Fruit fly (Drosophila melanogaster) whole organism, embryonic: ENCODE measurements around the gene sky.

ENCODE experiments used
- Adf1 ChIP-seq: fragments of 200-800 bp; sonication (Bioruptor generic); IDR thresholded peaks from 2 replicates; pipeline ENCODE4 v1.3.6; 2022; ENCODE audit warnings: missing biosample characterization, missing genetic modification characterization
- Bgb ChIP-seq: fragments of 200-800 bp; sonication (Bioruptor generic); IDR thresholded peaks from 2 replicates; pipeline ENCODE4 v1.3.6; 2022; ENCODE audit warnings: missing biosample characterization, missing genetic modification characterization; ENCODE audit not compliant: partially characterized antibody
- CG10543 ChIP-seq: fragments of 200-800 bp; sonication (Bioruptor generic); optimal IDR thresholded peaks from 3 replicates; lab custom pipeline; 2017; ENCODE audit warnings: missing biosample characterization, mild to moderate bottlenecking, missing genetic modification characterization, moderate library complexity
- CG10959 ChIP-seq: fragments of 200-800 bp; sonication (Bioruptor generic); IDR thresholded peaks from 2 replicates; pipeline ENCODE4 v1.3.6; 2022; ENCODE audit warnings: missing biosample characterization, missing genetic modification characterization
- CG11504 ChIP-seq: fragments of 200-800 bp; sonication (Bioruptor generic); optimal IDR thresholded peaks from 3 replicates; lab custom pipeline; 2019; ENCODE audit warnings: missing biosample characterization, mild to moderate bottlenecking, missing genetic modification characterization, moderate library complexity
- CG12104 ChIP-seq: fragments of 200-800 bp; sonication (Bioruptor generic); optimal IDR thresholded peaks from 3 replicates; lab custom pipeline; 2016; ENCODE audit warnings: missing biosample characterization, missing genetic modification characterization
- CG12744 ChIP-seq: fragments of 200-800 bp; sonication (Bioruptor generic); optimal IDR thresholded peaks from 2 replicates; lab custom pipeline; 2016; ENCODE audit warnings: missing biosample characterization, missing genetic modification characterization
- CG12769 ChIP-seq: fragments of 200-800 bp; sonication (Bioruptor generic); optimal IDR thresholded peaks from 2 replicates; lab custom pipeline; 2019; ENCODE audit warnings: missing biosample characterization, mild to moderate bottlenecking, missing genetic modification characterization, moderate library complexity
- CG13775 ChIP-seq: fragments of 200-800 bp; sonication (Bioruptor generic); optimal IDR thresholded peaks from 3 replicates; lab custom pipeline; 2017; ENCODE audit warnings: missing biosample characterization, mild to moderate bottlenecking, missing genetic modification characterization
- CG13894 ChIP-seq: fragments of 200-800 bp; sonication (Bioruptor generic); optimal IDR thresholded peaks from 3 replicates; lab custom pipeline; 2018; ENCODE audit warnings: missing biosample characterization, mild to moderate bottlenecking, missing genetic modification characterization, moderate library complexity
- CG14014 ChIP-seq: fragments of 200-800 bp; sonication (Bioruptor generic); IDR thresholded peaks from 2 replicates; pipeline ENCODE4 v1.3.6; 2022; ENCODE audit warnings: missing biosample characterization, missing genetic modification characterization
- CG14441 ChIP-seq: fragments of 200-800 bp; sonication (Bioruptor generic); IDR thresholded peaks from 2 replicates; pipeline ENCODE4 v1.3.6; 2022; ENCODE audit warnings: missing biosample characterization, missing genetic modification characterization
- CG16779 ChIP-seq: fragments of 200-800 bp; sonication (Bioruptor generic); IDR thresholded peaks from 2 replicates; pipeline ENCODE4 v1.3.6; 2022; ENCODE audit warnings: missing biosample characterization, missing genetic modification characterization
- CG32532 ChIP-seq: fragments of 200-800 bp; sonication (Bioruptor generic); IDR thresholded peaks from 2 replicates; pipeline ENCODE4 v1.3.6; 2022; ENCODE audit warnings: missing biosample characterization, missing genetic modification characterization
- CG3726 ChIP-seq: fragments of 200-800 bp; sonication (Bioruptor generic); IDR thresholded peaks from 3 replicates; pipeline ENCODE4, ENCODE4 v1.3.6; 2022; ENCODE audit warnings: missing biosample characterization, missing genetic modification characterization
- CG6654 ChIP-seq: fragments of 200-800 bp; sonication (Bioruptor generic); optimal IDR thresholded peaks from 2 replicates; lab custom pipeline; 2017; ENCODE audit warnings: missing biosample characterization, mild to moderate bottlenecking, missing genetic modification characterization
- CG8290 ChIP-seq, 3 experiments: fragments of 200-800 bp; sonication (Bioruptor generic); optimal IDR thresholded peaks; 2 replicates each; lab custom pipeline; 2016 to 2019; ENCODE audit warnings: missing biosample characterization in 3 of 3, missing genetic modification characterization in 3 of 3, mild to moderate bottlenecking in 2 of 3, moderate library complexity in 1 of 3
- CG8924 ChIP-seq: fragments of 200-800 bp; optimal IDR thresholded peaks from 3 replicates; lab custom pipeline; 2019; ENCODE audit warnings: missing biosample characterization, mild to moderate bottlenecking, missing genetic modification characterization, moderate library complexity
- Dbx ChIP-seq: fragments of 200-800 bp; sonication (Bioruptor generic); IDR thresholded peaks from 3 replicates; pipeline ENCODE4 v1.3.6; 2022; ENCODE audit warnings: missing biosample characterization, missing genetic modification characterization
- Doc2 ChIP-seq: fragments of 200-800 bp; sonication (Bioruptor generic); IDR thresholded peaks from 2 replicates; pipeline ENCODE4 v1.3.6; 2022; ENCODE audit warnings: missing biosample characterization, missing genetic modification characterization
- Dp ChIP-seq: fragments of 200-800 bp; sonication (Bioruptor generic); optimal IDR thresholded peaks from 2 replicates; lab custom pipeline; 2018; ENCODE audit warnings: missing biosample characterization, mild to moderate bottlenecking, missing genetic modification characterization, moderate library complexity
- Drgx ChIP-seq: fragments of 200-800 bp; sonication (Bioruptor generic); IDR thresholded peaks from 2 replicates; pipeline ENCODE4 v1.3.6; 2022; ENCODE audit warnings: missing biosample characterization, missing genetic modification characterization
- E2f2 ChIP-seq: fragments of 200-800 bp; sonication (Bioruptor generic); IDR thresholded peaks from 2 replicates; pipeline ENCODE4 v1.3.6; 2022; ENCODE audit warnings: missing biosample characterization, missing genetic modification characterization
- MBD-R2 ChIP-seq: fragments of 200-800 bp; sonication (Bioruptor generic); IDR thresholded peaks from 2 replicates; pipeline ENCODE4 v1.3.6; 2022; ENCODE audit warnings: missing biosample characterization, missing genetic modification characterization
- Med ChIP-seq: fragments of 200-800 bp; sonication (Bioruptor generic); peaks from one replicate; lab custom pipeline; 2016; ENCODE audit warnings: missing biosample characterization, missing genetic modification characterization, mild to moderate bottlenecking, inconsistent platforms, moderate library complexity
- Meics ChIP-seq: fragments of 200-800 bp; sonication (Bioruptor generic); optimal IDR thresholded peaks from 2 replicates; lab custom pipeline; 2017; ENCODE audit warnings: missing biosample characterization, mild to moderate bottlenecking, missing genetic modification characterization
- Opbp ChIP-seq: fragments of 200-800 bp; sonication (Bioruptor generic); IDR thresholded peaks from 3 replicates; pipeline ENCODE4 v1.3.6; 2022; ENCODE audit warnings: missing biosample characterization, missing genetic modification characterization; ENCODE audit not compliant: partially characterized antibody
- Pdp1 ChIP-seq, 2 experiments: fragments of 200-800 bp; sonication (Bioruptor generic); optimal IDR thresholded peaks; 3 replicates each; lab custom pipeline; 2016; ENCODE audit warnings: missing biosample characterization in 2 of 2, missing genetic modification characterization in 2 of 2, mild to moderate bottlenecking in 1 of 2, moderate library complexity in 1 of 2
- Sry-β ChIP-seq: fragments of 200-800 bp; sonication (Bioruptor generic); optimal IDR thresholded peaks from 2 replicates; lab custom pipeline; 2018; ENCODE audit warnings: missing biosample characterization, mild to moderate bottlenecking, missing genetic modification characterization, moderate library complexity
- Taf1 ChIP-seq: fragments of 200-800 bp; sonication (Bioruptor generic); IDR thresholded peaks from 2 replicates; pipeline ENCODE4 v1.3.6; 2022; ENCODE audit warnings: missing biosample characterization, missing genetic modification characterization
- Trl ChIP-seq, 3 experiments: fragments of >200 bp in 2 of 3; fragments of 200-800 bp in 1 of 3; sonication (Bioruptor generic) in 1 of 3; optimal IDR thresholded peaks; 2 replicates in 1 of 3; 3 replicates in 2 of 3; lab custom pipeline; 2016 to 2017; ENCODE audit warnings: missing biosample characterization in 1 of 3, missing genetic modification characterization in 1 of 3
- br ChIP-seq: fragments of >200 bp; optimal IDR thresholded peaks from 2 replicates; lab custom pipeline; 2017
- chinmo ChIP-seq: fragments of 200-800 bp; sonication (Bioruptor generic); IDR thresholded peaks from 4 replicates; pipeline ENCODE4 v1.3.6; 2022; ENCODE audit warnings: missing biosample characterization, missing genetic modification characterization; ENCODE audit not compliant: partially characterized antibody
- ci ChIP-seq: fragments of 200-800 bp; sonication (Bioruptor generic); IDR thresholded peaks from 3 replicates; pipeline ENCODE4 v1.3.6; 2022; ENCODE audit warnings: missing biosample characterization, missing genetic modification characterization
- croc ChIP-seq: fragments of 200-800 bp; sonication (Bioruptor generic); conservative IDR thresholded peaks from 3 replicates; pipeline ENCODE4 v1.3.6; 2022; ENCODE audit warnings: missing biosample characterization, missing genetic modification characterization
- cwo ChIP-seq: fragments of 200-800 bp; sonication (Bioruptor generic); optimal IDR thresholded peaks from 3 replicates; lab custom pipeline; 2017; ENCODE audit warnings: missing biosample characterization, missing genetic modification characterization, mild to moderate bottlenecking, moderate library complexity, missing genetic modification reagents
- gcm2 ChIP-seq: fragments of 200-800 bp; sonication (Bioruptor generic); optimal IDR thresholded peaks from 2 replicates; lab custom pipeline; 2016; ENCODE audit warnings: missing biosample characterization, missing genetic modification characterization
- gem ChIP-seq: fragments of 200-800 bp; sonication (Bioruptor generic); optimal IDR thresholded peaks from 2 replicates; lab custom pipeline; 2019; ENCODE audit warnings: missing biosample characterization, mild to moderate bottlenecking, missing genetic modification characterization, moderate library complexity
- gsb ChIP-seq: fragments of 200-800 bp; sonication (Bioruptor generic); IDR thresholded peaks from 2 replicates; pipeline ENCODE4 v1.3.6; 2022; ENCODE audit warnings: missing biosample characterization, missing genetic modification characterization
- hkb ChIP-seq, 2 experiments: fragments of 200-800 bp in 1 of 2; fragments of >200 bp in 1 of 2; sonication (Bioruptor generic) in 1 of 2; IDR thresholded peaks in 1 of 2; optimal IDR thresholded peaks in 1 of 2; 2 replicates each; pipeline versions ENCODE4 v1.3.6 to Lab custom; 2017 to 2022; ENCODE audit warnings: missing biosample characterization in 1 of 2, missing genetic modification characterization in 1 of 2
- mld ChIP-seq: fragments of 200-800 bp; sonication (Bioruptor generic); IDR thresholded peaks from 3 replicates; pipeline ENCODE4 v1.3.6; 2022; ENCODE audit warnings: missing biosample characterization, missing genetic modification characterization; ENCODE audit not compliant: partially characterized antibody
- nerfin-2 ChIP-seq: fragments of 200-800 bp; sonication (Bioruptor generic); IDR thresholded peaks from 2 replicates; pipeline ENCODE4 v1.3.6; 2022; ENCODE audit warnings: missing biosample characterization, missing genetic modification characterization; ENCODE audit not compliant: partially characterized antibody
- pan ChIP-seq, 4 experiments: fragments of >200 bp in 3 of 4; fragments of 200-800 bp in 1 of 4; sonication (Bioruptor generic) in 1 of 4; optimal IDR thresholded peaks in 3 of 4; IDR thresholded peaks in 1 of 4; 2 replicates each; pipeline versions ENCODE4 v1.3.6 to Lab custom; 2017 to 2022; ENCODE audit warnings: missing biosample characterization in 2 of 4, missing genetic modification characterization in 2 of 4, mixed read lengths in 1 of 4
- schlank ChIP-seq: fragments of 200-800 bp; sonication (Bioruptor generic); optimal IDR thresholded peaks from 2 replicates; lab custom pipeline; 2018; ENCODE audit warnings: missing biosample characterization, mild to moderate bottlenecking, missing genetic modification characterization
- sd ChIP-seq: fragments of 200-800 bp; sonication (Bioruptor generic); optimal IDR thresholded peaks from 3 replicates; lab custom pipeline; 2018; ENCODE audit warnings: missing biosample characterization, mild to moderate bottlenecking, missing genetic modification characterization, moderate library complexity
- slou ChIP-seq: fragments of 200-800 bp; sonication (Bioruptor generic); optimal IDR thresholded peaks from 3 replicates; lab custom pipeline; 2016; ENCODE audit warnings: missing biosample characterization, missing genetic modification characterization

sky gene

DNA sequence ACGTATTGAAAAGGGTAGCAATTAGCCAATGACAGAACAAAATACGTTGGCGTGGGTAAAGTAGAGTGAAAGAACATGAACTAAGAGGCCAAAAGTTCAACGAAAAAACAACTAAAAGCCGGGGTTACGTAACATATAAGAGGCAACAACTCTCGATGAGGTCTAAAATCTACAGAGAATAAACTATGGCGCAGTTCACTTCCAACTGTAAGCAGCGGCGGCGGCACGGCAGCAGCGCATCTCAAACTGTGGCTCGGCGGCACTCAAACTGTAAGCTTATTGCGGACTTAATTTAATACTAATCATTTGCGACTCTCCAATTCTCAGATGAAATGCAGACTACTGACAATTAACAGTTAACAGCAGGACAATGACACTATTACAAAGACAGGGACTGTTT lies 44.2 kb downstream of the sky start (continued):
- TF ChIP-seq nerfin-2 (GFP tag; lab: Robert Waterston, UW) (peak; percentile 59), slou (GFP tag; lab: Kevin White, UChicago) (no peak), gem (no peak), gsb (GFP tag; lab: Robert Waterston, UW) (no peak), CG12744 (GFP tag; lab: Kevin White, UChicago) (no peak), Adf1 (peak; percentile 42; the same call in 1 of the 2 replicates), ci (GFP tag; lab: Robert Waterston, UW) (no peak), Meics (no peak), gcm2 (GFP tag; lab: Kevin White, UChicago) (no peak), Taf1 (GFP tag; lab: Robert Waterston, UW) (no peak), CG10543 (GFP tag; lab: Kevin White, UChicago) (no peak), CG14014 (0 out of 2 replicates have a peak, but pooled peaks have one; percentile 11), CG13775 (GFP tag; lab: Kevin White, UChicago) (no peak), Opbp (GFP tag; lab: Robert Waterston, UW) (0 out of 3 replicates have a peak, but pooled peaks have one; percentile 46), Pdp1 (GFP tag; optimal IDR thresholded peaks at IDR 0.05; lab: Kevin White, UChicago) (peak in 1 of 2 experiments; percentile 87), schlank (tag; lab: Kevin White, UChicago) (no peak), CG8924 (no peak), mld (GFP tag; lab: Robert Waterston, UW) (0 out of 3 replicates have a peak, but pooled peaks have one; percentile 43), CG6654 (GFP tag; lab: Kevin White, UChicago) (peak; percentile 99), CG10959 (no peak), CG8290 (GFP tag; optimal IDR thresholded peaks at IDR 0.05; lab: Kevin White, UChicago) (no peak), CG8290 (tag; optimal IDR thresholded peaks at IDR 0.05; lab: Kevin White, UChicago) (peak in 1 of 2 experiments; percentile 22), Dp (GFP tag; lab: Kevin White, UChicago) (no peak), CG3726 (GFP tag; lab: Robert Waterston, UW) (no peak), CG11504 (tag; lab: Kevin White, UChicago) (no peak), croc (GFP tag; lab: Robert Waterston, UW) (no peak), CG12104 (GFP tag; lab: Kevin White, UChicago) (no peak)

DNA sequence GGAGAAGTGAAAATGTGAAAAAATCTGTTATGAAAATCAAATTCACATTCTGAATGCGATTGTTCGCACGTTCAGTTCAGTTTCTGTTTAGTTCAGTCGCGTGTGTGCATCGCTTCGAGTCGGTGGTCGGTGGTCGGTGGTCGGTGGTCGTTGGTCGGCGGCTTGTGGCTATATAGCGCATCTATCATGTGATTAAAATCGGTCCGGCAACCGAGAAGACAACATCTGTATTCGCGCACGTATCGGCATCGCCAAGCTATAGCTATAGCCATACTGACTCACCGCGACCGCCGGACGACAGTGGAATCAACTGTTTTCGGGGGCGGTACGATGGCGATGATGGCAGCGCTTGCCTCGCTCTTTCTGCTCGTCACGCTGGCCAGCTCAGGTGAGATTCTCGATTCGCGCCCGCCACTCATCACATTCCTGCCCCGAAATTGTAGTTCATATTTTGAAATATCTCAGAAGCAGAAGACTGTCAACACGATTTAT lies 48.9 kb downstream of the sky start, which contains the start of gene CG14401:
CG14401 (plus strand) TSS at position 51 of the 492 bp plus-strand sequence.
- 0 out of 4 replicates have a peak, but pooled peaks have one; percentile 64 for TF ChIP-seq chinmo (GFP tag; lab: Robert Waterston, UW)
- peak; percentile 66 for TF ChIP-seq Med
- TF ChIP-seq Drgx (GFP tag; lab: Robert Waterston, UW) = peak; percentile 39; the same call in 1 of the 2 replicates
- no peak for TF ChIP-seq Trl (optimal IDR thresholded peaks at IDR 0.05; lab: Kevin White, UChicago)
- no peak for TF ChIP-seq Trl (GFP tag; optimal IDR thresholded peaks at IDR 0.05; lab: Kevin White, UChicago)
- no peak for TF ChIP-seq br
- peak; percentile 94 for TF ChIP-seq CG13894 (tag; lab: Kevin White, UChicago)
- peak; percentile 26; the same call in 1 of the 2 replicates for TF ChIP-seq Bgb
- no peak for TF ChIP-seq E2f2
- 0 out of 2 replicates have a peak, but pooled peaks have one; percentile 55 for TF ChIP-seq CG16779 (GFP tag; lab: Robert Waterston, UW)
- no peak for TF ChIP-seq CG8290 (GFP tag; optimal IDR thresholded peaks at IDR 0.05; lab: Kevin White, UChicago)
- peak in 1 of 2 experiments; percentile 44 for TF ChIP-seq CG8290 (tag; optimal IDR thresholded peaks at IDR 0.05; lab: Kevin White, UChicago)
- 0 out of 2 replicates have a peak, but pooled peaks have one; percentile 14 for TF ChIP-seq CG32532 (GFP tag; lab: Robert Waterston, UW)
- 0 out of 2 replicates have a peak, but pooled peaks have one; percentile 25 for TF ChIP-seq CG14441 (GFP tag; lab: Robert Waterston, UW)
- TF ChIP-seq cwo (GFP tag; lab: Kevin White, UChicago) = peak; percentile 41
- TF ChIP-seq Sry-β (GFP tag; lab: Kevin White, UChicago) = no peak
- peak; percentile 16 for TF ChIP-seq CG12769 (tag; lab: Kevin White, UChicago)
- 0 out of 3 replicates have a peak, but pooled peaks have one; percentile 42 for TF ChIP-seq Dbx (GFP tag; lab: Robert Waterston, UW)
- TF ChIP-seq hkb (optimal IDR thresholded peaks at IDR 0.05; lab: Kevin White, UChicago) = no peak
- TF ChIP-seq hkb (GFP tag; IDR thresholded peaks at IDR 0.05; lab: Robert Waterston, UW) = 0 out of 2 replicates have a peak, but pooled peaks have one; percentile 25
- TF ChIP-seq MBD-R2 (GFP tag; lab: Robert Waterston, UW) = peak; percentile 20; the same call in 1 of the 2 replicates
- peak; percentile 72 for TF ChIP-seq CG10543 (GFP tag; lab: Kevin White, UChicago)
- TF ChIP-seq pan (optimal IDR thresholded peaks at IDR 0.05; lab: Kevin White, UChicago) = no peak
- TF ChIP-seq pan (GFP tag; optimal IDR thresholded peaks at IDR 0.05 in 1 of 2, IDR thresholded peaks at IDR 0.05 in 1 of 2) = peak in 1 of 2 experiments; percentile 25
- TF ChIP-seq Doc2 (GFP tag; lab: Robert Waterston, UW) = no peak
- TF ChIP-seq sd = peak; percentile 64
